Fruit fly (Drosophila melanogaster) Kc167 (cell line): ENCODE data around the gene AsnS.

Experiments used
- Myc ChIP-seq: fragments of >200 bp; optimal IDR thresholded peaks from 2 replicates; lab custom pipeline; 2017; ENCODE audit warnings: missing external identifiers
- Sin3A ChIP-seq: fragments of >200 bp; optimal IDR thresholded peaks from 2 replicates; lab custom pipeline; 2018; ENCODE audit warnings: missing external identifiers
- insv ChIP-seq: fragments of >200 bp; optimal IDR thresholded peaks from 3 replicates; lab custom pipeline; 2018; ENCODE audit warnings: missing external identifiers

DNA sequence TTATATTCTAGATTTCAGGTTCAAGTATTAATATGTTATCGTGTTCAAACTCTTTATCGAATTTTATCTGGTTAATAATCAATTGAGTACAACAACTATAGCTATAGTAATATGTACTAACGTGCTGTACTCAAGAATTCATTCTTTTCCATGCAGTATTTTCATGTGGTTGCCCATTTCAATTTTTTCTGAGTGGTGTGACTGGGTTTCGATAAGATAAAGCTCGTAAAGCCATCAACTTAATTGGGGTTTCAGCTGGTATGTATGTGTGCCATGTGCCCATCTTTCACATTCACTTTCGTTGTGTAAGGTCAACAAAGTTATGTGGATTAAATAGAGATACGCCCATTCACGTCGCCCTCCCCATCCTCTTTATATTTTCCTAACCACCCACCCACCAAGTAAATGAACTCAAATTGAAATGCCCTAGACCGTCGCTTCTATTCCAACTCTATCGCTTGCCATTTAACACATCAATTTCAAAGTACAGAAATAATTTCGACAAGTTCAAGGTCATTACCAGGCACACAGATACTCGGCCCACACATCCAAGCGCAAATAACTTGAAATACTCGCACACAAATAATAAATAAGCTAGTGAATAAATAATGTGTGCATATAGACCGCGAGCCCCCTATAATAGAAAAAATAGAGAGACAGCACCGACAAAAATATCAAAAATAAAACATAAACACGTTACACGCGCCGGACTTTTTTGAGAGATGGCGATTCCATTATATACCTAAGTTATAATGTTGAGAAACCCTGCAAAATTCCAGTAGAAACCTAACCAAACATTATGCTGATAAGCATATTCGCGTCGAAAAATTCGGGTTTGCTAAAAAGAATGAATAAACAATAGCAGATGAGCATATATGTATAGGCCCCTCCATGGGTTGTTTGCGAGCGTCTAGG lies 31.9 kb downstream of the AsnS start:
- TF ChIP-seq Sin3A (lab: Kevin White, UChicago) (no peak), insv (lab: Kevin White, UChicago) (no peak), Myc (lab: Kevin White, UChicago) (no peak)
